Worm (Caenorhabditis elegans): ENCODE measurements around the gene clec-122.

DNA sequence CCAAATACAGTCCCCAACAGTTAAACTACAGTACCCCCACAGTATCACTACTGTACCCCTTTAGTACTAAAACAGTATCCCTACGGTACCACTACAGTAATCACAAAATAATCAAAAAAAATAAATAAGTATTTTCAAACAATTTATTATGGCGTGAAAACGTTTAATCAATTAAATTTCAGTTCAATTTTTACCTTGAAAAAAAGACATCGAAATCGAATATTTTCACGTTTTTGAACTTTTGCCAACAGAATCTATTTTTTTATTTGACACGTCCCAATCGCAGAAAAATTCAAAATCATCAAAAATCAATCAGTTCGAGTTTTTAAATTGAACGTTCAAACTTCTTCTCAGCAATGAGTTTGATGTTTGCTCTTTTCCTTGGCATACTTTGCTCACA, 8.1 kb downstream of the clec-122 start, which contains the start of gene clec-123:
- TF ChIP-seq egl-27 (tag; optimal IDR thresholded peaks at IDR 0.05) (no peak), nhr-47 (tag; optimal IDR thresholded peaks at IDR 0.05) (no peak), lsy-2 (tag; optimal IDR thresholded peaks at IDR 0.05) (no peak), nhr-237 (tag; optimal IDR thresholded peaks at IDR 0.05) (no peak), fkh-4 (tag; optimal IDR thresholded peaks at IDR 0.05; ENCODE audit: borderline replicate concordance) (no peak), tlp-1 (tag; optimal IDR thresholded peaks at IDR 0.05) (no peak), ces-1 (GFP tag; optimal IDR thresholded peaks at IDR 0.05) (no peak), nhr-76 (tag; optimal IDR thresholded peaks at IDR 0.05) (no peak), lir-3 (tag; optimal IDR thresholded peaks at IDR 0.05; ENCODE audit: poor library complexity) (no peak), lin-14 (GFP tag; optimal IDR thresholded peaks at IDR 0.05) (no peak), efl-1 (optimal IDR thresholded peaks at IDR 0.05) (no peak), efl-1 (GFP tag; optimal IDR thresholded peaks at IDR 0.05 in 1 of 2) (no peak), unc-130 (tag; optimal IDR thresholded peaks at IDR 0.05) (no peak), xbp-1 (tag; optimal IDR thresholded peaks at IDR 0.05) (no peak), zag-1 (tag; optimal IDR thresholded peaks at IDR 0.05) (no peak)

Measured in whole organism, L1 larva.